Fruit fly (Drosophila melanogaster): ENCODE data around the gene Rassf.

Rassf gene

dm6 chr3R:23143440-23143839 lies 25.7 kb upstream of the Rassf start:
- no peak for TF ChIP-seq CG17801 (GFP tag; optimal IDR thresholded peaks at IDR 0.05; ENCODE audit: partially characterized antibody)

DNA sequence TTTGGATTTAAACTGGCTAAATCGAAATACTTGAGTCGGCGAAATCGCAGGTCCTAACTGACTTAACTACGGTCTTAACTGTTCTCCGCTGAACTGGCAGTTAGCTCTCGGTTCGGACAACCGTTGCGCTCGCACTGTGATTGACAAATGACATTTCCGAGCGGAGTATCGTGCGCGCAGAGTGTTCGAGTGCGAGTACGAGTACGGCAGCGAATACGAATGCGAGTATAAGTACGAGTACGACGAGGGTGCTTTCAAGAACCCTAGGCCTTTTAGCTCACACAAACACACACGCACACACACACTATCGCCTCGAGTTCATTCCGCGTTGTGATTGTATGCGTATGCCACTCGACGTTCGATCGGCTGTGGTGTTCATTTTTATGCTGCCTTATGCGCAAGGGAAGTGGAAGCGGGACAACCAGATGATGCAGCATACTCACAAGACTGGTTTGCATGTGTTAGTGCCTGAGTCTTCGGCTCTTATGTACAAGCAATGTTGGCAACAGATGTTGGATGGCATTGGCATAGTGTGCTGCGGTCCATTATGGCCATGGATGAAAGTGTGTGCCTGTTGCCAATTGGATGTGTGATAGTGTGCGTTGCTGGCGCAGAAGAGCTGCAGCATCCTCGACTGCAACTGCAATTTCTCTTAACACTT lies 24.1 kb upstream of the Rassf start, which contains the start of gene hh:
Gene hh (minus strand): TSS at position 229 of the 661 bp plus-strand sequence.
- no peak for TF ChIP-seq CG17801 (GFP tag; optimal IDR thresholded peaks at IDR 0.05; ENCODE audit: partially characterized antibody)

DNA sequence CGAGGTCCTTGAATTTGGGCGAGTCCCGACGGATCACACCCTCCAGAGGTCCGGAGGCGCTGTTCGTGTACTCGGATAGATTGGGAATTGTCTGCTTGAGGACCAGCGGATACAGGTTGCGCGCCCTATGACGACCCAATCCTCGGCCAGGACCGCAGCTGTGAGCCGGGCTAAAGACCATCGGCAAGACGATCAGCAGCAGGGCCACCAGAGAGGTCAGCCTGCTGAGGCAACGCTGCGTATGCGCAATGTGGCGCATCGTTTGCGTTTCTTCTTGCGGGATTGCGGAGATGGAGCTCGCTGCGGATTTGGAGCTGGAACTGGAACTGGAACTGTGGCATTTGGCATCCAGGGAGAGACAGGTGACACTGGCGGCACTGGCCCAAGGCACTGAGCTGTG lies 23.4 kb upstream of the Rassf start:
- no peak for TF ChIP-seq CG17801 (GFP tag; optimal IDR thresholded peaks at IDR 0.05; ENCODE audit: partially characterized antibody)

DNA sequence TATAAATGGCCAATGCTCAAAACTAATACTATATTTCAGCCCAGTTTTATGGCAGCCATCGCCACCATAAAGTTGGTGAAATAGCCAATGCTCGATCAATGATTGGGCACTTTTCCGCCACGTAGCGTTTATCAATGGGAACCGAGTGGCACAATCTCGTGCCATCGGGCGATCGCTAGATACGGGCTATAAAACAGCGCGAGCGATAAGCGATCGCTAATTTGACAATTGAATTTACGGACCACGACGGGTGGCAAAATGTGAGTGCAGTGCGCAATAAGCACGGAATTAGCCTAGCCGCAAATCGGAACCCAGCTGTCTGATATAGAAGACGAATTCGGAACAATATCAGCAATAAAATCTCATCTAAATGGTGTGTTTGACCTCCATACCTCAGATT lies 22.5 kb upstream of the Rassf start:
- no peak for TF ChIP-seq CG17801 (GFP tag; optimal IDR thresholded peaks at IDR 0.05; ENCODE audit: partially characterized antibody)

- TF ChIP-seq CG17801 (GFP tag; optimal IDR thresholded peaks at IDR 0.05; ENCODE audit: partially characterized antibody) = no peak
Observed at dm6 chr3R:23139634-23140010, 21.9 kb upstream of the Rassf start.

- no peak for TF ChIP-seq CG17801 (GFP tag; optimal IDR thresholded peaks at IDR 0.05; ENCODE audit: partially characterized antibody)
Observed at dm6 chr3R:23138992-23139633, 21.4 kb upstream of the Rassf start.

DNA sequence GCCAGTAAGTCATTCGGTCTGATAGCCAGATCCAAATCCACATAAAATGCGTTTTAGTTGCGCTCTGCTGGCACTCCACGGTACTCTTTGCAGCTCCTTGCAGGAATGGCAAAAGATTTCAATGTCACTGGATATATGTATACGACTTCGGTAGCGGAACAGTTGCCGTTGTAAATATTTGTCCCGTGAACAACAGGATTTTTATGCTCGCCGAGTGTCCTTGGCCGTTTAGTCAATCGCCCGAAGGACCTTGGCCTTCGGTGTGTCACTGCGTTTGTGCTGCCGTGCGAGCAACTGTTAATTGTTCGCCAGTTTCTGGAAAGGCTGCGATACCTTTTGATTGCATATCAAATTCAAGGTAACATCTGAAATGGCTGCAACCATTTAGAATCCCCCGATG lies 20.7 kb upstream of the Rassf start:
- no peak for TF ChIP-seq CG17801 (GFP tag; optimal IDR thresholded peaks at IDR 0.05; ENCODE audit: partially characterized antibody)

DNA sequence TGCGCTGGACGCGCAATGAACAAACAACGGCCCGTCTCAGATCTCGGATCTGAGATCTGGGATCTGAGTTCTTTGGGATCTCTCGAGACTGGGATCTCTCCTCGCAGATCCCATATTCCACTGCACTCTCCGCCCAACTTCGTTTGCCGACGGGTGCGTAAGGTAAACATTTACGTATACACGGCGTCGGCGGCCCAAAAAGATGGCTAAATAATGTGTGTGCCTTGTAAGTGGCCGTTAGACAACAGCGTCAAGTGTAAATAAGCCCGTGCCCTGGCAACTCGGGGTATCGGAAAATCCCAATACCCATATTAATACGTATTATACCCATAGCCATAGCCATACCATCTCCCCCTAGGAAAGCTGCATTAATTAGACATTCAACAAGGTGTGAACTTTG lies 17.0 kb upstream of the Rassf start:
- TF ChIP-seq CG17801 (GFP tag; optimal IDR thresholded peaks at IDR 0.05; ENCODE audit: partially characterized antibody) = no peak

DNA sequence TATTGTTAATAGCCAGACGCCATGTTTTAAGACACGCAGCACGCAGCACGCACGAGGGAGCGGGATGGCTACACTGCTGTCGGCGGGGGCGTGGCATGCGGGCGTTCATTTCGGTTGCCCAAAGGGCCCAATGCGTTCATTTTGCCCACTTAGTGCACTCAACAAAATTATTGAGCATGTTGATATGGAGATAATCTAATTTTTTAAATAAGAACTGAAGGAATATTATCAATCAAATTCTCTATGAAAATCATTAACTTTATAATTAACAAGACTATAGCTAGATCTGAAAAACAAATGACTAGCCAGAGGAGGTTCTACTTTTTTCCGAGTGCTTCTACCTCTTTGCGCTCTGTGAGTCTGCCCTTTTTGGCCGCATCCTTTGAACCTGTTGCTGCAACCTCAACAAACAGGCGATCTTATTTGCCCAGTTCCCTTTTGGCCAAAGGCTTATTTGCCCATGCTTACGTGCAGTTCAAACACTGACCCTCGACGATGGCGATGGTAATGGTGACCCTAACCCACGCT lies 15.6 kb upstream of the Rassf start:
- TF ChIP-seq CG17801 (GFP tag; optimal IDR thresholded peaks at IDR 0.05; ENCODE audit: partially characterized antibody) = no peak

DNA sequence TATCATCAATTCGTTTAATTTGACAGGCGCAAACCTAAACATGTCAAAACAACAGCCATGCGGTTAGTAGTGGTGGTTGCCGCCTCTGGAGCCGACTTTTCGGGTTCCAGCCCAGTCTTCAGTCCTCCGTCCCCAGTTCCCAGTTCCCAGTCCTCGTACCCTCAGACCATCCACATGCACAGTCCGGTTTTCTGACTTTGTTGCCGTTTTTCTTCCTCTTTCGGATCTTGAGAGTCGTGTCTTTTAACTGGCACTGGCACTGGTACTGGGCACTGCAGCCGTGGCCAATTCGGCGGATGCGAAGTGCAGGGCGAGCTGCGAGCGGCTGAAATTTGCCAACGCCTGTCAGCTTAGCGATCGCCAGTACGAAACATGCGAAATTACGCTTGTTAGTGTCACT lies 14.6 kb upstream of the Rassf start:
- no peak for TF ChIP-seq CG17801 (GFP tag; optimal IDR thresholded peaks at IDR 0.05; ENCODE audit: partially characterized antibody)

DNA sequence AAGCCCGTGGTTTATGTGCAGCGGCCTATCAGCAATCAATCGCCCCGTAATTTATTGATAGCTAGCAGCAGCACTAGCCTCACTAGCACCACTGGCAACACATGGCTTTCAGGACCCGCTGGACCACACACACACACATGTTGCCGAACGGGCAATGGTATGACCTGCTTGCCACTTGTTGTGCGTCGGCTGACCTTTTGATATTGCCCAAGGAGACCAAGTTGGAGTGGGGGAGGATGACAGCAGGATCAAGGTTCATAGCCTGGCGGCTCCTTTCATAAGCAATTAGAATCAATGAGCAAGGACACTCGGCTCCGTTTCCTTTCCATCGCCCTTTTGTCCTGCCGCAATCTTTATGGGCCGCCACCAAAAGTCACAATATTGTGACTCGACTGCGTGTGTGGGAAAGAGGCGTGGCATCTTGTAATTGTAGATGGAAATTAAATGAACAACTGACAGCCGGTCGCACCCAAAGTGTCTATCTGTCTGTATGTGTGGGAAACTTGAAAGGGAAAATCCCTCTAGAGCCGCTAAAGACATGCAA lies 13.7 kb upstream of the Rassf start:
- TF ChIP-seq CG17801 (GFP tag; optimal IDR thresholded peaks at IDR 0.05; ENCODE audit: partially characterized antibody) = no peak

- no peak for TF ChIP-seq CG17801 (GFP tag; optimal IDR thresholded peaks at IDR 0.05; ENCODE audit: partially characterized antibody)
Observed at dm6 chr3R:23130884-23131283, 13.2 kb upstream of the Rassf start.

dm6 chr3R:23130181-23130580 lies 12.4 kb upstream of the Rassf start:
- TF ChIP-seq CG17801 (GFP tag; optimal IDR thresholded peaks at IDR 0.05; ENCODE audit: partially characterized antibody) = no peak

DNA sequence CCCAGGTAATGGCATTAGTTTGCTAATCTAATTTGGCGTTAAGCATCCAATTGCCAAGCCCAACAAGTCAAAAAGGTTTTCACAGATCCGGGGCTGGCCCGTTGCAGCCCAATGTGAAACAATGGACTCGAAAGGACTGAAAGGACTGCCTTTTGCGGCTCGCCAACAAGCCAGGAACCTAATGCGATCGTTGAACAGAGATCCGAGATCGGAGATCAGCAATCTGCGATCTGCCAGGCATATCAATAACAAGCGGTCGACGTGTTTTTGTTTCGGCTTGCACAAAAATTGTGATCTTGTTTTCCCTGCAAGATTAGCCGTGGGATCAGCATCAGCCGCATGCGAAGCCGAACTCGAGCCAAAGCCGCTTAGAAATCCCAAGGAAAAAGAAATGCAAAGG lies 11.9 kb upstream of the Rassf start:
- TF ChIP-seq CG17801 (GFP tag; optimal IDR thresholded peaks at IDR 0.05; ENCODE audit: partially characterized antibody) = no peak

dm6 chr3R:23127796-23128195 lies 10.1 kb upstream of the Rassf start, which contains the start of gene CG31457:
TSS of gene CG31457 (minus strand) at chr3R:23127981.
- no peak for TF ChIP-seq CG17801 (GFP tag; optimal IDR thresholded peaks at IDR 0.05; ENCODE audit: partially characterized antibody)
